Fruit fly (Drosophila melanogaster) whole organism, adult: ENCODE data around the gene CG13842.

Experiments
- CG11617 ChIP-seq: fragments of 200-800 bp; sonication (Bioruptor generic); optimal IDR thresholded peaks from 2 replicates; lab custom pipeline; 2017; ENCODE audit warnings: mild to moderate bottlenecking, missing biosample characterization, missing genetic modification reagents, missing genetic modification characterization
- CG12768 ChIP-seq: fragments of 200-800 bp; sonication (Bioruptor generic); optimal IDR thresholded peaks from 2 replicates; lab custom pipeline; 2017; ENCODE audit warnings: missing biosample characterization, missing genetic modification characterization, mild to moderate bottlenecking, moderate library complexity, missing genetic modification reagents
- CG14711 ChIP-seq: fragments of 200-800 bp; sonication (Bioruptor generic); optimal IDR thresholded peaks from 2 replicates; lab custom pipeline; 2018; ENCODE audit warnings: missing biosample characterization, mild to moderate bottlenecking, missing genetic modification characterization, moderate library complexity
- CG1620 ChIP-seq: fragments of 200-800 bp; sonication (Bioruptor generic); optimal IDR thresholded peaks from 2 replicates; lab custom pipeline; 2016; ENCODE audit warnings: missing biosample characterization, missing genetic modification characterization
- CG33017 ChIP-seq: fragments of 200-800 bp; sonication (Bioruptor generic); optimal IDR thresholded peaks from 2 replicates; lab custom pipeline; 2018; ENCODE audit warnings: missing biosample characterization, mild to moderate bottlenecking, missing genetic modification characterization, moderate library complexity
- CG5204 ChIP-seq: fragments of 200-800 bp; sonication (Bioruptor generic); optimal IDR thresholded peaks from 2 replicates; lab custom pipeline; 2016; ENCODE audit warnings: missing biosample characterization, missing genetic modification characterization
- CG7045 ChIP-seq: fragments of 200-800 bp; sonication (Bioruptor generic); optimal IDR thresholded peaks from 2 replicates; lab custom pipeline; 2017; ENCODE audit warnings: missing biosample characterization, mild to moderate bottlenecking, missing genetic modification characterization
- CG7101 ChIP-seq: fragments of 200-800 bp; sonication (Bioruptor generic); optimal IDR thresholded peaks from 2 replicates; lab custom pipeline; 2018; ENCODE audit warnings: missing biosample characterization, mild to moderate bottlenecking, missing genetic modification characterization, moderate library complexity
- Clk ChIP-seq: fragments of 200-800 bp; sonication (Bioruptor generic); optimal IDR thresholded peaks from 2 replicates; lab custom pipeline; 2017; ENCODE audit warnings: missing biosample characterization, missing genetic modification characterization
- Crg-1 ChIP-seq: fragments of 200-800 bp; sonication (Bioruptor generic); optimal IDR thresholded peaks from 2 replicates; lab custom pipeline; 2016; ENCODE audit warnings: missing biosample characterization, missing genetic modification characterization
- Hr96 ChIP-seq: fragments of 200-800 bp; sonication (Bioruptor generic); optimal IDR thresholded peaks from 2 replicates; lab custom pipeline; 2016; ENCODE audit warnings: missing biosample characterization, missing genetic modification characterization
- Mnt ChIP-seq: fragments of 200-800 bp; sonication (Bioruptor generic); optimal IDR thresholded peaks from 2 replicates; lab custom pipeline; 2016; ENCODE audit warnings: missing biosample characterization, mild to moderate bottlenecking, missing genetic modification characterization
- bab1 ChIP-seq: fragments of 200-800 bp; sonication (Bioruptor generic); optimal IDR thresholded peaks from 3 replicates; lab custom pipeline; 2019; ENCODE audit warnings: missing biosample characterization, mild to moderate bottlenecking, missing genetic modification characterization, moderate library complexity
- cic ChIP-seq: fragments of 200-800 bp; sonication (Bioruptor generic); optimal IDR thresholded peaks from 2 replicates; lab custom pipeline; 2017; ENCODE audit warnings: missing biosample characterization, mild to moderate bottlenecking, missing genetic modification characterization, moderate library complexity
- cnc ChIP-seq, 2 experiments: fragments of >200 bp; optimal IDR thresholded peaks; 2 replicates each; lab custom pipeline; 2017
- kay ChIP-seq: fragments of 200-800 bp; sonication (Bioruptor generic); peaks from one replicate; lab custom pipeline; 2016; ENCODE audit warnings: missing biosample characterization, missing genetic modification characterization, borderline replicate concordance
- ovo ChIP-seq: fragments of 200-800 bp; sonication (Bioruptor generic); optimal IDR thresholded peaks from 2 replicates; lab custom pipeline; 2016; ENCODE audit warnings: missing biosample characterization, missing genetic modification characterization
- pad ChIP-seq: fragments of 200-800 bp; sonication (Bioruptor generic); optimal IDR thresholded peaks from 3 replicates; lab custom pipeline; 2017; ENCODE audit warnings: missing biosample characterization, missing genetic modification characterization, mild to moderate bottlenecking, moderate library complexity, missing genetic modification reagents
- tj ChIP-seq: fragments of 200-800 bp; sonication (Bioruptor generic); optimal IDR thresholded peaks from 3 replicates; lab custom pipeline; 2017; ENCODE audit warnings: missing biosample characterization, mild to moderate bottlenecking, missing genetic modification characterization, moderate library complexity
- toe ChIP-seq: fragments of 200-800 bp; sonication (Bioruptor generic); optimal IDR thresholded peaks from 2 replicates; lab custom pipeline; 2016; ENCODE audit warnings: missing biosample characterization, missing genetic modification characterization

The CG13842 gene

DNA sequence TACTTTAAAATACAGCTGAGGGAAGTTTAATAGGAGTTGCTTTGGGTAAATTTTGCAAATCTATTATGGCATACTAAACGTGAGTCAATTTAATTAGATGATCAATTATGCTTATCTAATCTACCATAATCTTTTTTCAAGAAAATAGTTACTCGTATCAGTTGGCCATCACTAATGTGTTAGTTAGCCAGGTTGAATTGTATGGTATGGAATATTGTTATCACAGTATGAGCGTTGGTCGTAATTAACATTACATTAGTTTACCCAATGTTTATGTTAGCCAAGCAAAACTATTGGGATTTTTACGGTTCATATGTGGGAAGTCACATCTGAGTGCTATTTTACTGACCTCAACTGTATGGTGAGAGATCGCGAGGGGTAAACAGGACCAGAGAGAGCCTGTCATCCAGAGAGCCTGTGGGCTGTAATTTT, 33.5 kb downstream of the CG13842 start:
- TF ChIP-seq CG14711 (no peak), CG12768 (no peak), Hr96 (GFP tag; lab: Kevin White, UChicago) (no peak)

DNA sequence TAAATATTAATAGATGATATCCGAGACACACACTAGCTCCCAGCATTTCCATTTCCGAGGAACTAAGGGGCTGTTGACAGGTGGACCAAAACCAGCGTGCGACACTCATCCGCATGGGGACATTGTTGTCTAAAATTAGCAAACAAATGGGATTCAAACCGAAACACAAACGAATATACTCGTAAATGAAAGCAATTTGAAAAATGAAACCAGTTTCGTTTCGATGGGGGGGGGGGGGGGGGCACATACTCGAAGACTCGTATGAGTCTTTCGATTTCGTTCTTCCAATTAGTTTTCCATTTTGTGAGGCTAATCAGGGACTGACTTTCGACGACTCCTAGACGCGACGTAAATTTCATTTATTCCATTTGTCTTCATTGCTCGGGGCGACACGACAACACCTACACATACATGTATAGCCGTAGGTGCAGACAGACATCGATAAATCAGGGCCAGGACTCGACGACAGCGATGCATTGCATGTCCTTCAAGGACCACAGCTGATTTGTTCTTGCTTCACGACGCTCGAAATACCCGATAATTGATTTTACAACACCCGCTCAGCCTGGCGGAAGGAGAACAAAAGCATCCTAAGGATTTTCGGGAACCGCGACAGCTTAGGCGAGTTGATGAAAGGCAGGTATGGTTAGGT, 34.3 kb downstream of the CG13842 start:
- TF ChIP-seq CG14711 (no peak), CG12768 (no peak), CG33017 (tag; lab: Kevin White, UChicago) (no peak), Hr96 (GFP tag; lab: Kevin White, UChicago) (no peak), tj (no peak), CG11617 (GFP tag; lab: Kevin White, UChicago) (no peak), Clk (GFP tag; lab: Kevin White, UChicago) (no peak)

DNA sequence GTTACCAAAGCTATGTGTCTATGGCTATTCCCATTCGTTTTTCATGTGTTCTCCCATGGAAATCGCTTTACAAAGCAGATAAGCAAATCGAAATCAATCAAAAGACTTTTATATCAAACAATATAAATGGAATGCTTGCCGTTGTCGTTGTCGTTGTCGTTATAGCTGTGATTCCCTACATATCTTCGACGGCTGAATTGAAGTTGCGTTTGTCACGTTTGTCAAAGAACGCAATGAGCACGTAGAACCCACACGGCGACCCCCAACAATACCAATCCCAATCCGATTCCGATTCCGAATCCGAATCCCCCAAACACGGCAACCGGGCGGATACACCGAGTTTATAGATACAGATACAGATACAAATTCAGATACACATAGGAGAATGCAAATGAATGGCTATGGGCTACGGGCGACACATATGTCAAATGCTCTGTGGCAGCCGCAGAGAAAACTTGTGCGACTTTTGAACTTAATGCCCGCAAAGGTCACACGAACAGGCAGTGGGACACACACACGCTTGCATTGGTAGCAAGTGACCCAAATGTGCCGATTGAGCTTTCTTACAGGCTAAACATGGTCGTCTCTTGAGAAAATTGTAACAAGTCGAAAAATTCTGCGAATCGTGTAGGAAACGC, 37.2 kb downstream of the CG13842 start:
- TF ChIP-seq CG14711 (no peak), cic (GFP tag; lab: Kevin White, UChicago) (no peak), pad (GFP tag; lab: Kevin White, UChicago) (no peak), CG11617 (GFP tag; lab: Kevin White, UChicago) (no peak), tj (no peak)

DNA sequence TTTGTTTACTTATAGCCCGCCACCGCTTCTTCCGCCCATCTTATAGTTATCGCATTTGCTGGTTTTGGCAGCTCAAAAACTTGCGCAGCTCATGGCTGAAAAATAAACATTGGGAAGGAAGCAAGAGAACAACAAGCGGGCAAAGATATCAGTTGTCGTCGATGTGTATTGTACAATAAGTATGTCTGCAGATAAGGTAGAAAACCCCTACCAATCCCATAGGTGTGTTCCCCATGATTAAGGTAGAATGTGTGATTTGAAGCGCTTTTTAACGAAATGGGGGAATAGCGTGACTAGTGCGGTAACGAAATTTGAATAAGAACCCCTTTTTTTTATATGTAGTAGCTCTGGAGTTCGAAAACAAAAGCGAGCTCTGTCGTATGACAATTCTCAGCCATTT, 38.0 kb downstream of the CG13842 start:
- peak; percentile 13 for TF ChIP-seq cic (GFP tag; lab: Kevin White, UChicago)
- TF ChIP-seq Crg-1 = no peak
- peak; percentile 21 for TF ChIP-seq CG12768

DNA sequence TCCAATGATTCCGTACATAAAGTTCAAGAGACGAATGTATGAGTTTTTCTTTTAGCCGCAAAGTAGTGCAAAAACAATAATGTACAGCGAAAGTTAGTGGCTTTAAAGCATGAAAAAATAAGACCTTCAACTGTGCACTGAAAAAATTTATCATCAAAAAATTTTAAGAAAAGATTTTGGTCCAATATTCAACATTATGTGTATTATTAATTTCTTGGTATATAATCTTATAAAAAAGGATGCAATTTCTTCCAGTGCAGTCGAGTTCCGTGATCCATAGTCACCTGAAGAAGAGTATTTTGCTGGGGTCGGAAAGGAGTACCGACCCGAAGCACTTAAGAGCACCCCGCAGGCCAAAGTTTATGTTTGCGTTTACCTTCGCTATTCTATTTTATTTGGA, 38.5 kb downstream of the CG13842 start:
- no peak for TF ChIP-seq tj
- TF ChIP-seq CG12768 = no peak
- TF ChIP-seq CG11617 (GFP tag; lab: Kevin White, UChicago) = no peak
- no peak for TF ChIP-seq cic (GFP tag; lab: Kevin White, UChicago)
- TF ChIP-seq CG14711 = no peak
- TF ChIP-seq ovo = no peak
- no peak for TF ChIP-seq Clk (GFP tag; lab: Kevin White, UChicago)
- no peak for TF ChIP-seq CG33017 (tag; lab: Kevin White, UChicago)
- no peak for TF ChIP-seq Hr96 (GFP tag; lab: Kevin White, UChicago)
- TF ChIP-seq bab1 (GFP tag; lab: Kevin White, UChicago) = no peak
- no peak for TF ChIP-seq cnc (optimal IDR thresholded peaks at IDR 0.05; lab: Kevin White, UChicago)
- no peak for TF ChIP-seq Crg-1
- no peak for TF ChIP-seq toe (GFP tag; lab: Kevin White, UChicago)
- no peak for TF ChIP-seq CG5204

DNA sequence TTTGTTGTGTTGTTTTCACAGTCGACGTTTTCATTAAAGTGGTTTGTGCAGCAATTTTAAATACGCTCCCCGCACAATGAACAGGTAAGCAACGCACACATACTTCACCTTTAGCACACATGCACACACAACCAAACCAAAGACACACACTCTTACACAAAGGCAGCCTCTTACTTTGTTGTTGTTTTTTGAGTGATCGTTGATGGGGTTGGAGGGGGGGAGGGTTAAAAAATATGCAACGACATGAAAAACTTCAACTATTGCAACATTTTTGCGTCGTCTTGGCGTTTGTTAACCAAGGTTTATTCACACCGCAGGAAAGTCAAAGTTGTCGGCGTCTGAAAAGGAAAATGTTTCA, 39.1 kb downstream of the CG13842 start:
- no peak for TF ChIP-seq Mnt (GFP tag; lab: Kevin White, UChicago)
- TF ChIP-seq toe (GFP tag; lab: Kevin White, UChicago) = no peak
- TF ChIP-seq tj = peak; percentile 95
- TF ChIP-seq CG7101 (tag; lab: Kevin White, UChicago) = no peak
- no peak for TF ChIP-seq CG14711
- TF ChIP-seq CG7045 (GFP tag; lab: Kevin White, UChicago) = no peak

DNA sequence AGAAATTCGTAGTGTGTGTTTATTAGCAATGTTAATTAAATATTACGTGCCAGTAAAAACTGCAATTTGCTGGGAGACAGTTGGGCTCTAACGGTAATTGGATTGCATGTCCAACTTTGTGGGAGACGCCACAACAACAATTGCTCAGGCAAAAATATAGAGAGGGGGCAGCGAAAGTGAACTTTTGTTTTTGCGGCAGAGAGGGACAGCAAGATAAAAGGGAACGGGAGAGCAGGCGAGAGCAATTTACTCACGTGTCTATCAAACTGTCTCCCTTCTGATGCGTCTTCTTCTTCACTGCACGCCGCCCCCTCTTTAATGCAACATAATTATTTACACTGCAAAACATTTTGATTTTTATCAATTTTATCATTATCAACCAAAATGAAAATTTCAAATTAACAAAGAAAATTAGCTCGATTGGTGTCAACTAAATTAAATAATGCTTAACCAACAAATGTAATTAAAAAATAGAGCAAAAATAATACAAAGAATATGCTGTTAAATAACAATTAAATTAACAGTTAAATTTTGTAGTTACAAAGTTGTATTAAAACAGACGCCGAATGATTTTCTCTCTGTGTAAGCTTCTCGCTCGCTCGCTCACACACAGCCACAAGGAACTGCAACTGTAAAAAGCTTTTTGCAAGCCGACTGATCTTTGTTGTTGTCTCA, 39.7 kb downstream of the CG13842 start:
- TF ChIP-seq pad (GFP tag; lab: Kevin White, UChicago) = peak; percentile 76
- TF ChIP-seq tj = no peak
- peak; percentile 12 for TF ChIP-seq CG1620 (GFP tag; lab: Kevin White, UChicago)
- TF ChIP-seq Clk (GFP tag; lab: Kevin White, UChicago) = peak; percentile 15
- peak; percentile 69 for TF ChIP-seq Hr96 (GFP tag; lab: Kevin White, UChicago)
- TF ChIP-seq bab1 (GFP tag; lab: Kevin White, UChicago) = peak; percentile 92
- TF ChIP-seq CG14711 = peak; percentile 84
- peak; percentile 5 for TF ChIP-seq Mnt (GFP tag; lab: Kevin White, UChicago)
- peak; percentile 74 for TF ChIP-seq CG7101 (tag; lab: Kevin White, UChicago)
- TF ChIP-seq CG12768 = peak; percentile 72
- TF ChIP-seq CG33017 (tag; lab: Kevin White, UChicago) = peak; percentile 41
- TF ChIP-seq Crg-1 = peak; percentile 48
- TF ChIP-seq cic (GFP tag; lab: Kevin White, UChicago) = no peak
- no peak for TF ChIP-seq ovo
- TF ChIP-seq toe (GFP tag; lab: Kevin White, UChicago) = peak; percentile 54
- TF ChIP-seq CG7045 (GFP tag; lab: Kevin White, UChicago) = peak; percentile 84
- TF ChIP-seq CG5204 = peak; percentile 61
- no peak for TF ChIP-seq cnc (optimal IDR thresholded peaks at IDR 0.05; lab: Kevin White, UChicago)
- TF ChIP-seq kay (GFP tag; lab: Kevin White, UChicago) = no peak
- TF ChIP-seq CG11617 (GFP tag; lab: Kevin White, UChicago) = peak; percentile 60
